Worm (Caenorhabditis elegans): Measurements from ENCODE around the gene nspe-4.

ce11 chrII:12565851-12566250, 46.5 kb upstream of the nspe-4 start, which contains the start of gene F49C5.7:
- no peak for TF ChIP-seq zip-11 (GFP tag; IDR thresholded peaks at IDR 0.05)
- TF ChIP-seq hlh-30 (tag; optimal IDR thresholded peaks at IDR 0.05; ENCODE audit: insufficient read depth): no peak
- no peak for TF ChIP-seq fkh-10 (GFP tag; optimal IDR thresholded peaks at IDR 0.05)
- TF ChIP-seq aly-2 (tag; optimal IDR thresholded peaks at IDR 0.05): no peak
- no peak for TF ChIP-seq Y48G9A.11 (GFP tag; IDR thresholded peaks at IDR 0.05)
- no peak for TF ChIP-seq mdl-1 (tag; optimal IDR thresholded peaks at IDR 0.05)
- no peak for TF ChIP-seq nhr-237 (tag; optimal IDR thresholded peaks at IDR 0.05)
- no peak for TF ChIP-seq lin-13 (GFP tag; optimal IDR thresholded peaks at IDR 0.05)
- no peak for TF ChIP-seq unc-39 (tag; optimal IDR thresholded peaks at IDR 0.05)
- TF ChIP-seq egl-27 (tag; optimal IDR thresholded peaks at IDR 0.05): no peak
- TF ChIP-seq daf-16 (GFP tag; optimal IDR thresholded peaks at IDR 0.05): no peak
- TF ChIP-seq daf-16 (tag; optimal IDR thresholded peaks at IDR 0.05): no peak

Measured in whole organism, L4 larva.